Worm (Caenorhabditis elegans) whole organism, midembryonic: Measurements from ENCODE around the gene ZC15.10.

Source experiments
- T22C8.4 ChIP-seq: fragments of 200-800 bp; sonication (Bioruptor generic); IDR thresholded peaks from 2 replicates; pipeline ENCODE4 v1.3.6; 2022; ENCODE audit warnings: missing genetic modification characterization, missing compliant biosample characterization
- cog-1 ChIP-seq: sonication (generic microtip); optimal IDR thresholded peaks from 2 replicates; lab custom pipeline; 2016; ENCODE audit warnings: missing genetic modification characterization, missing compliant biosample characterization
- flt-1 ChIP-seq: fragments of 200-800 bp; sonication (Bioruptor generic); IDR thresholded peaks from 2 replicates; pipeline ENCODE4 v1.3.6; 2022; ENCODE audit warnings: missing genetic modification characterization, missing compliant biosample characterization
- klf-2 ChIP-seq: fragments of 200-800 bp; sonication (Bioruptor generic); conservative IDR thresholded peaks from 2 replicates; pipeline ENCODE4 v1.3.6; 2022; ENCODE audit warnings: missing genetic modification reagents, missing genetic modification characterization, missing compliant biosample characterization
- med-1 ChIP-seq: sonication (generic microtip); optimal IDR thresholded peaks from 2 replicates; lab custom pipeline; 2017; ENCODE audit warnings: missing genetic modification characterization, mild to moderate bottlenecking, missing compliant biosample characterization, antibody characterized with exemption, missing genetic modification reagents; ENCODE audit not compliant: insufficient read depth
- ref-1 ChIP-seq: fragments of 200-800 bp; sonication (Bioruptor generic); conservative IDR thresholded peaks from 2 replicates; pipeline ENCODE4 v1.3.6; 2022; ENCODE audit warnings: missing genetic modification reagents, missing genetic modification characterization, missing compliant biosample characterization
- tab-1 ChIP-seq: fragments of 200-800 bp; sonication (Bioruptor generic); IDR thresholded peaks from 2 replicates; pipeline ENCODE4 v1.3.6; 2022; ENCODE audit warnings: missing genetic modification characterization, missing compliant biosample characterization
- ztf-23 ChIP-seq: fragments of 200-800 bp; sonication (Bioruptor generic); IDR thresholded peaks from 2 replicates; pipeline ENCODE4 v1.3.6; 2022; ENCODE audit warnings: missing genetic modification reagents, missing genetic modification characterization, missing compliant biosample characterization
- ztf-29 ChIP-seq: fragments of 200-800 bp; sonication (Bioruptor generic); IDR thresholded peaks from 2 replicates; pipeline ENCODE4 v1.3.6; 2022; ENCODE audit warnings: missing genetic modification reagents, missing genetic modification characterization, missing compliant biosample characterization

The ZC15.10 gene

DNA sequence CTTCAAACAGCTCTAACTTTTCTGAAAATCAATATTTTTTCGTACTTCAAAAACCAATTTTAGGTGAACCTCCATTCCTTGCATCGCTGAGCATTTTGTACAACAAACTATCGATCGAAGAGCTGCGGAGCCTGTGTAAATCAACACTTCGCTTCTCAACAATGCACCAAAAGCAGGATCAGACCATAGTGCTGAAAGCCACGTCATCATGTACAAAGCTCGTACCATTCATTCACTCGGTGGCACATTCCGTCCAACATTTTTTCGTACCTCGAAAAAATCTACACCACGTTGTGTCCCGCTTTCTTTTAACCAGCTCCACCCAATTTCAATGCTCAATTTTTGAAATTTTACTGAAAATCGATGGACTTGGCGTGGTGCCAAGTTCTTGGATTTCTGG, at the start of gene ZC15.10:
ZC15.10 (plus strand) TSS at position 162 of the 400 bp plus-strand sequence.
- TF ChIP-seq cog-1 (tag; lab: Kevin White, UChicago): no peak
- TF ChIP-seq ztf-23: no peak
- TF ChIP-seq flt-1 (GFP tag; lab: Robert Waterston, UW): no peak
- TF ChIP-seq ref-1 (GFP tag; lab: Robert Waterston, UW): no peak
- no peak for TF ChIP-seq tab-1 (GFP tag; lab: Robert Waterston, UW)
- no peak for TF ChIP-seq ztf-29
- no peak for TF ChIP-seq med-1
- no peak for TF ChIP-seq T22C8.4 (GFP tag; lab: Robert Waterston, UW)
- no peak for TF ChIP-seq klf-2 (GFP tag; lab: Robert Waterston, UW)

DNA sequence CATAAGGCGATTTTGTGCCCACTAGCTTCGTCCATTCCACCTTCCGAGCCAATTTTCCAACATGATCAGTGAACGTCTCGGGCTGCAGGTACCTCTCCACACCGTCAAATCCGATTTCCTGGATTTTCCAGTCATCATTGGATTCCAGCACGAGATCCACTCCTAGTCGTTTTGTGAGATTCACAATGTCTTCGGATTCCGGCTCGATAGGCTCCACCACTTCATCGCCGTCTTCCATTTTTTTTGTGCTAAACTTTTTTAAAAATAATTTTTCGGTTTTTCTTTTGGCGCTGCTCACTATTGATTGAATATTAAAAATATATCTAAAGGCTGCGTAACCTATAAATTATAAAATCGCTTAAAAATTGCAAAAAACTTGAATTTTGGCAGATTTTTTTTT, 43.5 kb upstream of the ZC15.10 start, which contains the start of gene mdt-17:
mdt-17 (minus strand) TSS at position 256 of the 400 bp plus-strand sequence.
- TF ChIP-seq klf-2 (GFP tag; lab: Robert Waterston, UW) (no peak), ztf-23 (no peak), flt-1 (GFP tag; lab: Robert Waterston, UW) (no peak), tab-1 (GFP tag; lab: Robert Waterston, UW) (no peak), cog-1 (tag; lab: Kevin White, UChicago) (no peak), T22C8.4 (GFP tag; lab: Robert Waterston, UW) (no peak), ref-1 (GFP tag; lab: Robert Waterston, UW) (no peak), ztf-29 (no peak), med-1 (no peak)

DNA sequence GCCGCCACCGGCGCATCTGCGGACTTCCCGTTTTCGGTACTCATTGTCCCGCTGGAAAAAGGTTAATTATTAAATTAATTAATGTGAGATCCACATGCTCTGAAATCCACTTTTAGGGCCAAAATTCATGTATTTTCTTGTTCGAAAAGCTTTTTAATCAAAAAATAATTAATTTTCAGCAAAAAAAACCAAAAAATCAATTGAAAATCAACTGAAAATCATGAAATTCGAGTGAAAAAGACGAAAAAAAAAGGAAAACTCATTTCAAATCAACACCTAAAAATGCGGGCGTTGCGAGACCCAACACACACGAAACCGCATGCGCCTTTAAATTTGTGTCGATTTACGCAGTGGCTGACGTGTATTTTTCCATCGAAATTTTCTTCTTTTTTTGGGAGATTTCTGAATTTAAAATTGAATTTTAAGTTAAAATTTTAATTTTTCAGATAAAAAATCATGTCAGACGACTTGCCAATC, 40.8 kb upstream of the ZC15.10 start, which contains the start of the genes prmt-1 and cdkr-3:
prmt-1 (minus strand) TSS at position 51 of the 477 bp plus-strand sequence.
cdkr-3 (plus strand) TSS at position 447 of the 477 bp plus-strand sequence.
- no peak for TF ChIP-seq ztf-23
- no peak for TF ChIP-seq tab-1 (GFP tag; lab: Robert Waterston, UW)
- no peak for TF ChIP-seq med-1
- no peak for TF ChIP-seq klf-2 (GFP tag; lab: Robert Waterston, UW)
- no peak for TF ChIP-seq ztf-29
- no peak for TF ChIP-seq T22C8.4 (GFP tag; lab: Robert Waterston, UW)
- no peak for TF ChIP-seq ref-1 (GFP tag; lab: Robert Waterston, UW)
- no peak for TF ChIP-seq cog-1 (tag; lab: Kevin White, UChicago)
- TF ChIP-seq flt-1 (GFP tag; lab: Robert Waterston, UW): no peak

DNA sequence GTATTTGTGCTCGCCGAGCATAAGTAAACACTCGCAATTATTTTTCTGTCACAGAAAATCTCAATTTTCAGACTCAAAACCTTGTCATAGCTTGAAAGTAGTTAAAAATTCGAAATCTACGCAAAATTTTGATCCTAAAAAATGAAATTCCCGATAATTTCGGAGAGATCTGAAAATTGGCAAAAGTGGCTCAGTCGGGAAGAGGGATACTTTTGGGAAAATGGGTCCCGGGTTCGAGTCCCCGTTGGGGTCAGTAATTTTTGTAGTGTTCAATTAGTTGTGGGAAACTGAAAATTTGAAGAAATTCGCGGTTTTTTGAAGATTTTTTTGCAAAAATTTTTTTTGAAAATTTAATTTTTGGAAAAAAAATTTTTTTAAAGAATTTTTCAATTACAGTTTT, 33.6 kb upstream of the ZC15.10 start:
- TF ChIP-seq klf-2 (GFP tag; lab: Robert Waterston, UW) (no peak), T22C8.4 (GFP tag; lab: Robert Waterston, UW) (no peak), flt-1 (GFP tag; lab: Robert Waterston, UW) (no peak), med-1 (no peak), ref-1 (GFP tag; lab: Robert Waterston, UW) (no peak), tab-1 (GFP tag; lab: Robert Waterston, UW) (no peak), ztf-29 (no peak), ztf-23 (no peak), cog-1 (tag; lab: Kevin White, UChicago) (no peak)

DNA sequence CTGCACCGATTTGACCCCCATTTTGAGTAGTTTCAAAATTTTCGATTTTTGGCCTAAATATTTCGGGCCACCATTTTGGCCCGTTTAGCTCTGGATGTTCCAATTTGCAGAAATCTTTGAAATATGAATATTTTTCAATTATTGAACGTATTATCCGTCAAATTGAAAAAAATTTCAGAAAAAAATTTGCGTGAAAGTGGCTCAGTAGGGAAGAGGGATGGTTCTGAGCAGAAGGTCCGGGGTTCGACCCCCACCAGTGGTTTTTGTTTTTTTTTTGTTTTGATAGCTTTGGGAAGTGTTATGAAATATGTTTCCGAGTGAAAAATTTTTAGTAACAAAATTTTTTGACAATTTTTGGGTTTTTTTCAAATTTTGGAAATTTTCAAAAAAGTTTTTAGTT, 31.2 kb upstream of the ZC15.10 start:
- TF ChIP-seq ztf-29 (no peak), klf-2 (GFP tag; lab: Robert Waterston, UW) (no peak), med-1 (no peak), tab-1 (GFP tag; lab: Robert Waterston, UW) (no peak), T22C8.4 (GFP tag; lab: Robert Waterston, UW) (no peak), ref-1 (GFP tag; lab: Robert Waterston, UW) (no peak), flt-1 (GFP tag; lab: Robert Waterston, UW) (no peak), cog-1 (tag; lab: Kevin White, UChicago) (no peak), ztf-23 (no peak)

DNA sequence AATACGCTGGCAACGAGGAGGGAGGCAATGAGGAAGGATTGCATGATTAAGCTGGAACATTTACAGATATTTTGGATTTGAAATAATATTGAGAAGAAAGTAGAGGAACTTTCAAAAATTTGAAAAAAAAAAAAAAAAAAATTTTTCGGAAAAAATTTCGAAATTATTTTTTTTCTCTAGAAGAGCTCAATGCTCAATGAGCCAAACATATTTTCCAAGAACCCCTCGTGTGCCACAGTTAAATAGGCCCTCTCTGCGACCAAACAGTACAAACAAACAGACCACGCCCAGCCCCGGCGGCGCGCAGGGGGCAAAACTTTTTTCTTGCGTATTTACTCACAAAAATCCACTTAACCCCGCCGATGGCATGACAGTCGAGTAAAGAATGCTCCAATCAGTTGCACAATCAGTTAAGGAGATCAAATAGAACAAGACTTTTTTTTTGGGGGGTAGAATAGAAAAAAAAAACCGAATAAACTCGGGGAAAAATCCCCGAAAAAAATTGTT, 30.7 kb upstream of the ZC15.10 start, which contains the start of gene pqn-94:
pqn-94 (minus strand) TSS at position 51 of the 507 bp plus-strand sequence.
- TF ChIP-seq T22C8.4 (GFP tag; lab: Robert Waterston, UW) (no peak), ref-1 (GFP tag; lab: Robert Waterston, UW) (no peak), flt-1 (GFP tag; lab: Robert Waterston, UW) (no peak), ztf-29 (no peak), tab-1 (GFP tag; lab: Robert Waterston, UW) (no peak), ztf-23 (no peak), klf-2 (GFP tag; lab: Robert Waterston, UW) (no peak), cog-1 (tag; lab: Kevin White, UChicago) (no peak), med-1 (no peak)

DNA sequence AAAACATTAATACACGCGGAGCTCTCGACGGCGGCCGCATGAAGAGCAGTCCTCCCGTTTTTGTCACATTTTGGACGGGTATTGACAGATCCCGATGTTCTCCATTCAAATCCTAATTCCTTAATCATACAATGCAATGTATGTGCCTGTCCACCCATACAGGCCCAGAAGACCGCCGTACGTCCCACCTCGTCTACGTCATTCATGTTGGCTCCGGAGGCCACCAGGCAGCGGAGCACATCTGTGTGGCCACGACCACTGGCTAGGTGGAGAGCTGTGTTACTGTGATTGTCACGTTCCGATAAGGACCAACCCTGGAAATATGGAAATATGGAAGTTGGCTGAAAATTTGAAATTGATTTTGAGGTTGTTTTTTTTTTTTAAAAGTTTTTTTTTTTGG, 27.7 kb upstream of the ZC15.10 start:
- no peak for TF ChIP-seq med-1
- TF ChIP-seq ztf-29: no peak
- TF ChIP-seq tab-1 (GFP tag; lab: Robert Waterston, UW): no peak
- no peak for TF ChIP-seq ref-1 (GFP tag; lab: Robert Waterston, UW)
- no peak for TF ChIP-seq ztf-23
- no peak for TF ChIP-seq flt-1 (GFP tag; lab: Robert Waterston, UW)
- TF ChIP-seq klf-2 (GFP tag; lab: Robert Waterston, UW): no peak
- TF ChIP-seq T22C8.4 (GFP tag; lab: Robert Waterston, UW): no peak
- TF ChIP-seq cog-1 (tag; lab: Kevin White, UChicago): no peak

DNA sequence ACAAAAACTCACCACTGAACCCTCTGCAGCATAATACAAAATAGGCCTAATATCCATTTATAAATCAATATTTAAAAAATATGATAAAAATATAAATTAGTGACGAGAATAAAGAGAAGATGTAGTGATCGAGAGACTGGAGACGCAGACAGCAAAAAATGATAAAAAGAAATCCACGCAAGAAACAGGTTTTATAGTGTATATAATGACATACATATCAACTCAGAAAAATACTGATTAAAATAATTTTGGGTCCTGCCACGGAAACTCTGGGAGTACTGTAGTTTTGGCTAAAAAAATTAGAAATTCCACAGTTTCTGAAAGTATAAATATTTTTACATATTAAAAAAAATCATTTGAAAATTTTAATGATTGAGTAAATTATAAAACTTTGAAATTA, 21.2 kb upstream of the ZC15.10 start, which contains the start of gene mlt-4:
mlt-4 (minus strand) TSS at position 101 of the 400 bp plus-strand sequence.
- no peak for TF ChIP-seq ztf-23
- TF ChIP-seq cog-1 (tag; lab: Kevin White, UChicago): no peak
- TF ChIP-seq ztf-29: no peak
- TF ChIP-seq flt-1 (GFP tag; lab: Robert Waterston, UW): no peak
- TF ChIP-seq klf-2 (GFP tag; lab: Robert Waterston, UW): no peak
- no peak for TF ChIP-seq T22C8.4 (GFP tag; lab: Robert Waterston, UW)
- no peak for TF ChIP-seq tab-1 (GFP tag; lab: Robert Waterston, UW)
- TF ChIP-seq ref-1 (GFP tag; lab: Robert Waterston, UW): no peak

DNA sequence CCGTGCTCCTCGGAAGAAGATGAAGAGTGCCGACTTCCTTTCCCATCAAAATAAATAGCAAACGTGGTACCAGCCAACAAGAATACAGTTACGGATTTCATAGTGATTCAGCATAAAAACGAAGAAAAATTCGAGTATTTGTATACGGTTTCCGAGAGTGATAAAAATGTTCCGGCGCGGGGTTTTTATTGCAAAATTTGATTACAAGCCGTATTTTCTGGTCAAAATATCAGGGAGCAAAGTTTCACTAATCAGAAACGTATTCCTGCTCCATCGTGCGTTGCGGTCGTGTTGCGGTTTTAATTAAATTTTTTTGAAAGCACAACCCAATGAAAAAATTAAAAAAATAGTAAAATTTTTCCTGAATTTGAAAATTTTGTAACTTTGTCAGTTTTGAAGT, 16.1 kb upstream of the ZC15.10 start, which contains the start of gene clec-261:
clec-261 (minus strand) TSS at position 101 of the 400 bp plus-strand sequence.
- TF ChIP-seq ztf-23 (no peak), ztf-29 (no peak), cog-1 (tag; lab: Kevin White, UChicago) (no peak), flt-1 (GFP tag; lab: Robert Waterston, UW) (no peak), ref-1 (GFP tag; lab: Robert Waterston, UW) (no peak), tab-1 (GFP tag; lab: Robert Waterston, UW) (no peak), med-1 (no peak), T22C8.4 (GFP tag; lab: Robert Waterston, UW) (no peak), klf-2 (GFP tag; lab: Robert Waterston, UW) (no peak)
